Fruit fly (Drosophila melanogaster): ENCODE measurements around the gene Datp.

- no peak for TF ChIP-seq CG8478 (optimal IDR thresholded peaks at IDR 0.05)
- no peak for TF ChIP-seq CTCF (optimal IDR thresholded peaks at IDR 0.05)
These were observed 30.1 kb downstream of the Datp start, which contains the start of gene CG13124 for dm6 chr2L:9908468-9908967.

Measured in S2 (cell line).